Worm (Caenorhabditis elegans) whole organism, L3 larva: ENCODE data around the gene W10G11.19.

Experiments used
- aly-2 ChIP-seq: fragments of 150-350 bp; optimal IDR thresholded peaks from 2 replicates; lab custom pipeline; 2014; ENCODE audit warnings: missing biosample characterization, missing genetic modification characterization
- ama-1 ChIP-seq: fragments of 150-350 bp; optimal IDR thresholded peaks from 2 replicates; lab custom pipeline; 2018
- daf-12 ChIP-seq: fragments of 150-350 bp; optimal IDR thresholded peaks from 2 replicates; lab custom pipeline; 2014; ENCODE audit warnings: missing biosample characterization, missing genetic modification reagents, missing genetic modification characterization
- fos-1 ChIP-seq: fragments of 150-350 bp; optimal IDR thresholded peaks from 2 replicates; lab custom pipeline; 2014; ENCODE audit warnings: missing biosample characterization, missing genetic modification characterization
- nhr-11 ChIP-seq: fragments of 150-350 bp; optimal IDR thresholded peaks from 2 replicates; lab custom pipeline; 2014; ENCODE audit warnings: missing biosample characterization, missing genetic modification characterization
- nhr-237 ChIP-seq: fragments of 150-350 bp; optimal IDR thresholded peaks from 2 replicates; lab custom pipeline; 2014; ENCODE audit warnings: missing biosample characterization, missing genetic modification characterization
- nhr-76 ChIP-seq: fragments of 150-350 bp; sonication (generic microtip); optimal IDR thresholded peaks from 5 replicates; lab custom pipeline; 2014; ENCODE audit warnings: missing biosample characterization, missing genetic modification characterization
- sea-2 ChIP-seq: fragments of 150-350 bp; sonication (generic microtip); optimal IDR thresholded peaks from 4 replicates; lab custom pipeline; 2014; ENCODE audit warnings: missing biosample characterization, missing genetic modification reagents, missing genetic modification characterization
- zag-1 ChIP-seq: fragments of 150-350 bp; optimal IDR thresholded peaks from 2 replicates; lab custom pipeline; 2014; ENCODE audit warnings: missing biosample characterization, missing genetic modification characterization

- no peak for TF ChIP-seq nhr-237 (tag; lab: Kevin White, UChicago)
- no peak for TF ChIP-seq aly-2
- TF ChIP-seq zag-1 (tag; lab: Kevin White, UChicago) = no peak
- no peak for TF ChIP-seq nhr-76 (tag; lab: Kevin White, UChicago)
- TF ChIP-seq fos-1 (tag; lab: Kevin White, UChicago) = no peak
- no peak for TF ChIP-seq ama-1 (lab: Kevin White, UChicago)
- TF ChIP-seq sea-2 (GFP tag; lab: Kevin White, UChicago) = no peak
- TF ChIP-seq daf-12 (tag; lab: Kevin White, UChicago) = no peak
- no peak for TF ChIP-seq nhr-11 (tag; lab: Kevin White, UChicago)
Measured at ce11 chrII:3595339-3595738, 44.9 kb downstream of the W10G11.19 start, which contains the start of gene Y49F6A.12.
